Fruit fly (Drosophila melanogaster): ENCODE results near the gene CG34274.

DNA sequence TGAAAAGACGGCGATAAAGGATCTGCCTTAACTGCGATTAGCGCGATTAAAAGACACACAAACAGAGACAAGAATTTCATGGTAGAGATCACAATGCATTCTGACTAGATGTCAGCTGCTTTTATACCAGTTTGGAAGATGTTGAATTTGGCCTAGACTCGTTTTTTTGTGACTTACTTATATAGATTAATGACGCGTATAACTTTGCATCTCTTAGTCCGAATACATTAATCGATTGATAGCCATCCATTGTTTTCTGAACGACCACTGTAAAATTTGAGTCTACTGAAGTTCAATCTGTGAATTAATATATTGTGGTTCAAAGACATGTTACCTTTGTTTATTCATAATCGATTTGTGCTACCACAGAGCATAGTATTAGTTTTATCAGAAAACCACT is 43.7 kb downstream of the CG34274 start, which contains the start of gene CG45207:
- TF ChIP-seq psq (optimal IDR thresholded peaks at IDR 0.05) (no peak), h (optimal IDR thresholded peaks at IDR 0.05) (no peak)
